Fruit fly (Drosophila melanogaster): ENCODE data around the gene a10.

DNA sequence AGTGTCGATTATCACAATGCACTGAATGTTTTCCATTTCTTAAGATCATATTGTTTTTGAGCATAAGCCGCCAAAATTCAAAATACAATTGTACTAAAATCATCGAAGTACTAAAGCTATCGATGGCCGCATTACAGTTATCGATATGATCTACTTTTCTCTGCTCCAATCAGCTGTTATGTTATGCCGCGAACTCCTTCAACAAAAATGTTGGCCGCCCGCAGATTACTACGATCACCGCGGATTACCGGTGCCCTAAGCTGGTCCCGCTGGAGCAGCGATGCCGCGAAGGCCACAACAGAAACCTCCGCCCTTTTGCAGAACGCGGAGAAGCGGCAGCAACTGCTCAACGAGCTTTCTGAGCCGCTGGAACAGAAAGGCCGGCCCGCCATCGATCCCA is 12.0 kb upstream of the a10 start, which contains the start of gene beg:
- TF ChIP-seq CG5204 (GFP tag; optimal IDR thresholded peaks at IDR 0.05) (no peak), Mnt (GFP tag; optimal IDR thresholded peaks at IDR 0.05) (no peak), ovo (GFP tag; optimal IDR thresholded peaks at IDR 0.05) (no peak), tj (GFP tag; optimal IDR thresholded peaks at IDR 0.05) (no peak), CG7045 (GFP tag; optimal IDR thresholded peaks at IDR 0.05) (no peak), pad (GFP tag; optimal IDR thresholded peaks at IDR 0.05) (no peak), Hr96 (GFP tag; optimal IDR thresholded peaks at IDR 0.05) (no peak), CG7101 (tag; optimal IDR thresholded peaks at IDR 0.05) (no peak), kay (GFP tag; ENCODE audit: borderline replicate concordance) (no peak), toe (GFP tag; optimal IDR thresholded peaks at IDR 0.05) (no peak)

All from whole organism, adult.